Worm (Caenorhabditis elegans) whole organism, L4/young adult: ENCODE measurements around the gene set-24.

Source experiments
- W03F9.2 ChIP-seq: fragments of 150-350 bp; optimal IDR thresholded peaks from 2 replicates; lab custom pipeline; 2014; ENCODE audit warnings: missing biosample characterization, missing genetic modification characterization
- dao-5 ChIP-seq: sonication (generic microtip); optimal IDR thresholded peaks from 2 replicates; lab custom pipeline; 2016; ENCODE audit warnings: missing genotype, missing genetic modification characterization, moderate library complexity, missing compliant biosample characterization
- him-1 ChIP-seq: sonication (generic microtip); optimal IDR thresholded peaks from 2 replicates; lab custom pipeline; 2016; ENCODE audit warnings: missing genotype, missing genetic modification reagents, missing genetic modification characterization, missing compliant biosample characterization

- TF ChIP-seq dao-5 (tag; lab: Kevin White, UChicago) (no peak), him-1 (tag; lab: Kevin White, UChicago) (no peak), W03F9.2 (tag; lab: Kevin White, UChicago) (no peak)
Measured at ce11 chrII:12098716-12099115, 32.1 kb downstream of the set-24 start.
